Worm (Caenorhabditis elegans) whole organism, L1 larva: Measurements from ENCODE around the gene acr-2.

Experiments used
- C04F5.9 ChIP-seq: sonication (generic microtip); optimal IDR thresholded peaks from 2 replicates; lab custom pipeline; 2016; ENCODE audit warnings: missing genetic modification characterization, missing compliant biosample characterization
- Y116A8C.19 ChIP-seq: sonication (generic microtip); optimal IDR thresholded peaks from 2 replicates; lab custom pipeline; 2016; ENCODE audit warnings: missing compliant biosample characterization, missing genetic modification characterization, borderline replicate concordance
- aha-1 ChIP-seq: fragments of 150-350 bp; optimal IDR thresholded peaks from 2 replicates; lab custom pipeline; 2014; ENCODE audit warnings: missing biosample characterization, missing genetic modification characterization
- alr-1 ChIP-seq: fragments of 200-800 bp; sonication (Bioruptor generic); optimal IDR thresholded peaks from 2 replicates; lab custom pipeline; 2018; ENCODE audit warnings: borderline replicate concordance, mild to moderate bottlenecking, missing genetic modification characterization, missing compliant biosample characterization
- aly-2 ChIP-seq: fragments of 150-350 bp; optimal IDR thresholded peaks from 2 replicates; lab custom pipeline; 2014; ENCODE audit warnings: missing biosample characterization, missing genetic modification characterization
- ama-1 ChIP-seq: fragments of 150-350 bp; optimal IDR thresholded peaks from 2 replicates; lab custom pipeline; 2014
- ceh-63 ChIP-seq: fragments of 200-800 bp; sonication (Bioruptor generic); optimal IDR thresholded peaks from 2 replicates; lab custom pipeline; 2018; ENCODE audit warnings: mild to moderate bottlenecking, missing genetic modification characterization, missing compliant biosample characterization
- ceh-8 ChIP-seq: fragments of 200-800 bp; sonication (Bioruptor generic); optimal IDR thresholded peaks from 2 replicates; lab custom pipeline; 2018; ENCODE audit warnings: mild to moderate bottlenecking, missing genetic modification characterization, moderate library complexity, missing compliant biosample characterization
- ceh-82 ChIP-seq, 3 experiments: fragments of 150-350 bp in 1 of 3; sonication (generic microtip) in 2 of 3; optimal IDR thresholded peaks; 2 replicates each; lab custom pipeline; 2014 to 2017; ENCODE audit warnings: missing biosample characterization in 3 of 3, missing genetic modification characterization in 3 of 3
- ceh-90 ChIP-seq: sonication (generic microtip); optimal IDR thresholded peaks from 2 replicates; lab custom pipeline; 2016; ENCODE audit warnings: missing genetic modification characterization, missing compliant biosample characterization
- dpl-1 ChIP-seq, 3 experiments: fragments of 150-350 bp in 2 of 3; sonication (generic microtip) in 1 of 3; optimal IDR thresholded peaks; 2 replicates each; lab custom pipeline; 2014 to 2017; ENCODE audit warnings: missing biosample characterization in 3 of 3, missing genetic modification characterization in 3 of 3, missing genetic modification reagents in 3 of 3
- efl-1 ChIP-seq, 4 experiments: fragments of 150-350 bp; optimal IDR thresholded peaks in 3 of 4; peaks in 1 of 4; 1 replicate in 1 of 4; 2 replicates in 3 of 4; lab custom pipeline; 2014; ENCODE audit warnings: missing biosample characterization in 2 of 4, missing genetic modification characterization in 2 of 4, missing genetic modification reagents in 2 of 4
- efl-3 ChIP-seq: fragments of 200-800 bp; sonication (Bioruptor generic); optimal IDR thresholded peaks from 2 replicates; lab custom pipeline; 2018; ENCODE audit warnings: mild to moderate bottlenecking, missing genetic modification characterization, missing compliant biosample characterization
- egl-13 ChIP-seq: sonication (generic microtip); optimal IDR thresholded peaks from 2 replicates; lab custom pipeline; 2016; ENCODE audit warnings: missing genotype, missing genetic modification reagents, missing genetic modification characterization, missing compliant biosample characterization
- elt-2 ChIP-seq: sonication (generic microtip); optimal IDR thresholded peaks from 2 replicates; lab custom pipeline; 2016; ENCODE audit warnings: missing genetic modification characterization, mild to moderate bottlenecking, inconsistent platforms, missing compliant biosample characterization, missing genetic modification reagents
- fkh-4 ChIP-seq: sonication (generic microtip); optimal IDR thresholded peaks from 2 replicates; lab custom pipeline; 2016; ENCODE audit warnings: missing compliant biosample characterization, missing genetic modification characterization, borderline replicate concordance
- grh-1 ChIP-seq: fragments of 200-800 bp; sonication (Bioruptor generic); IDR thresholded peaks from 2 replicates; pipeline ENCODE4 v1.3.6; 2022; ENCODE audit warnings: missing genetic modification reagents, missing genetic modification characterization, missing compliant biosample characterization
- hlh-4 ChIP-seq: sonication (generic microtip); optimal IDR thresholded peaks from 2 replicates; lab custom pipeline; 2016; ENCODE audit warnings: mild to moderate bottlenecking, missing genetic modification characterization, missing compliant biosample characterization
- hpl-2 ChIP-seq: fragments of 150-350 bp; optimal IDR thresholded peaks from 2 replicates; lab custom pipeline; 2014; ENCODE audit warnings: missing biosample characterization, missing genetic modification reagents, missing genetic modification characterization
- irx-1 ChIP-seq: sonication (generic microtip); optimal IDR thresholded peaks from 2 replicates; lab custom pipeline; 2016; ENCODE audit warnings: missing genetic modification characterization, missing compliant biosample characterization
- isw-1 ChIP-seq: fragments of 200-800 bp; sonication (Bioruptor generic); IDR thresholded peaks from 2 replicates; pipeline ENCODE4 v1.3.6; 2022; ENCODE audit warnings: missing genetic modification characterization, missing compliant biosample characterization
- jun-1 ChIP-seq: fragments of 150-350 bp; optimal IDR thresholded peaks from 2 replicates; lab custom pipeline; 2014; ENCODE audit warnings: missing biosample characterization, missing genetic modification reagents, missing genetic modification characterization
- lin-13 ChIP-seq: fragments of 150-350 bp; optimal IDR thresholded peaks from 2 replicates; lab custom pipeline; 2014; ENCODE audit warnings: missing biosample characterization, missing genetic modification reagents, missing genetic modification characterization
- lin-35 ChIP-seq, 2 experiments: fragments of 150-350 bp; optimal IDR thresholded peaks; 2 replicates each; lab custom pipeline; 2014; ENCODE audit warnings: missing biosample characterization in 2 of 2, missing genetic modification characterization in 2 of 2, missing genetic modification reagents in 2 of 2
- lsy-2 ChIP-seq, 2 experiments: fragments of 150-350 bp; optimal IDR thresholded peaks; 2 replicates each; lab custom pipeline; 2014; ENCODE audit warnings: missing biosample characterization in 2 of 2, missing genetic modification characterization in 2 of 2
- mab-9 ChIP-seq: fragments of 200-800 bp; sonication (Bioruptor generic); IDR thresholded peaks from 2 replicates; pipeline ENCODE4 v1.3.6; 2022; ENCODE audit warnings: missing genetic modification reagents, missing genetic modification characterization, missing compliant biosample characterization
- mdl-1 ChIP-seq, 2 experiments: fragments of 150-350 bp; optimal IDR thresholded peaks; 2 replicates each; lab custom pipeline; 2014 to 2017; ENCODE audit warnings: missing biosample characterization in 2 of 2, missing genetic modification characterization in 2 of 2, inconsistent platforms in 1 of 2
- mep-1 ChIP-seq: fragments of 150-350 bp; optimal IDR thresholded peaks from 2 replicates; lab custom pipeline; 2014; ENCODE audit warnings: missing biosample characterization, missing genetic modification characterization
- nhr-12 ChIP-seq: sonication (generic microtip); optimal IDR thresholded peaks from 2 replicates; lab custom pipeline; 2017; ENCODE audit warnings: missing biosample characterization, missing genetic modification characterization
- nhr-19 ChIP-seq: fragments of 200-800 bp; sonication (Bioruptor generic); conservative IDR thresholded peaks from 2 replicates; pipeline ENCODE4 v1.3.6; 2022; ENCODE audit warnings: missing genetic modification characterization, missing compliant biosample characterization
- nhr-20 ChIP-seq: sonication (generic microtip); optimal IDR thresholded peaks from 2 replicates; lab custom pipeline; 2016; ENCODE audit warnings: mild to moderate bottlenecking, missing genetic modification characterization, missing compliant biosample characterization
- nhr-237 ChIP-seq: fragments of 150-350 bp; optimal IDR thresholded peaks from 2 replicates; lab custom pipeline; 2014; ENCODE audit warnings: missing biosample characterization, missing genetic modification characterization
- nhr-47 ChIP-seq: sonication (generic microtip); optimal IDR thresholded peaks from 2 replicates; lab custom pipeline; 2016; ENCODE audit warnings: mild to moderate bottlenecking, missing genetic modification characterization, moderate library complexity, missing compliant biosample characterization
- nhr-71 ChIP-seq: sonication (generic microtip); optimal IDR thresholded peaks from 2 replicates; lab custom pipeline; 2016; ENCODE audit warnings: mild to moderate bottlenecking, missing genetic modification characterization, moderate library complexity, missing compliant biosample characterization
- nhr-77 ChIP-seq: fragments of 150-350 bp; optimal IDR thresholded peaks from 2 replicates; lab custom pipeline; 2014; ENCODE audit warnings: missing biosample characterization, missing genetic modification characterization
- nhr-84 ChIP-seq: sonication (generic microtip); optimal IDR thresholded peaks from 2 replicates; lab custom pipeline; 2017; ENCODE audit warnings: missing biosample characterization, missing genetic modification characterization
- nhr-85 ChIP-seq: sonication (generic microtip); peaks from one replicate; lab custom pipeline; 2016; ENCODE audit warnings: missing genetic modification characterization, inconsistent platforms, missing compliant biosample characterization
- nhr-90 ChIP-seq: sonication (generic microtip); optimal IDR thresholded peaks from 2 replicates; lab custom pipeline; 2016; ENCODE audit warnings: mild to moderate bottlenecking, missing genetic modification characterization, missing compliant biosample characterization; ENCODE audit not compliant: poor library complexity
- pag-3 ChIP-seq: sonication (generic microtip); optimal IDR thresholded peaks from 2 replicates; lab custom pipeline; 2017; ENCODE audit warnings: missing genetic modification characterization, mild to moderate bottlenecking, missing compliant biosample characterization, antibody characterized with exemption, borderline replicate concordance; ENCODE audit not compliant: insufficient read depth
- pqm-1 ChIP-seq: sonication (generic microtip); optimal IDR thresholded peaks from 3 replicates; lab custom pipeline; 2017; ENCODE audit warnings: missing biosample characterization, missing genetic modification characterization
- rnt-1 ChIP-seq: sonication (generic microtip); optimal IDR thresholded peaks from 2 replicates; lab custom pipeline; 2016; ENCODE audit warnings: mild to moderate bottlenecking, missing genetic modification characterization, moderate library complexity, missing compliant biosample characterization
- skn-1 ChIP-seq: fragments of 150-350 bp; optimal IDR thresholded peaks from 2 replicates; lab custom pipeline; 2014; ENCODE audit warnings: missing biosample characterization, missing genetic modification characterization
- sox-4 ChIP-seq: sonication (generic microtip); optimal IDR thresholded peaks from 2 replicates; lab custom pipeline; 2016; ENCODE audit warnings: missing genetic modification characterization, missing compliant biosample characterization
- sup-37 ChIP-seq: fragments of 200-800 bp; sonication (Bioruptor generic); optimal IDR thresholded peaks from 2 replicates; lab custom pipeline; 2018; ENCODE audit warnings: mild to moderate bottlenecking, missing genetic modification characterization, missing compliant biosample characterization
- swsn-7 ChIP-seq: sonication (generic microtip); optimal IDR thresholded peaks from 2 replicates; lab custom pipeline; 2016; ENCODE audit warnings: missing genetic modification characterization, missing compliant biosample characterization
- tlp-1 ChIP-seq: fragments of 150-350 bp; optimal IDR thresholded peaks from 2 replicates; lab custom pipeline; 2014; ENCODE audit warnings: missing biosample characterization, missing genetic modification characterization
- unc-130 ChIP-seq: fragments of 150-350 bp; optimal IDR thresholded peaks from 2 replicates; lab custom pipeline; 2017; ENCODE audit warnings: missing biosample characterization, missing genetic modification characterization, inconsistent platforms
- unc-30 ChIP-seq: sonication (generic microtip); optimal IDR thresholded peaks from 2 replicates; lab custom pipeline; 2017; ENCODE audit warnings: missing biosample characterization, missing genetic modification characterization
- unc-86 ChIP-seq: sonication (generic microtip); optimal IDR thresholded peaks from 2 replicates; lab custom pipeline; 2016; ENCODE audit warnings: missing genetic modification characterization, missing compliant biosample characterization
- vab-15 ChIP-seq: sonication (generic microtip); optimal IDR thresholded peaks from 2 replicates; lab custom pipeline; 2017; ENCODE audit warnings: missing genotype, mild to moderate bottlenecking, missing genetic modification characterization, missing compliant biosample characterization
- zip-4 ChIP-seq: fragments of 200-800 bp; sonication (Bioruptor generic); optimal IDR thresholded peaks from 2 replicates; lab custom pipeline; 2018; ENCODE audit warnings: mild to moderate bottlenecking, missing genetic modification characterization, moderate library complexity, missing compliant biosample characterization

acr-2 gene

ce11 chrX:6737329-6738008, 35.1 kb downstream of the acr-2 start (continued):
- TF ChIP-seq ceh-82 (tag; optimal IDR thresholded peaks at IDR 0.05; lab: Kevin White, UChicago) (peak in 2 of 3 experiments; percentile 45 to 54), nhr-20 (tag; lab: Kevin White, UChicago) (peak; percentile 99), fkh-4 (tag; lab: Kevin White, UChicago) (peak; percentile 40), swsn-7 (tag; lab: Kevin White, UChicago) (peak; percentile 91), mdl-1 (tag; optimal IDR thresholded peaks at IDR 0.05; lab: Kevin White, UChicago) (peak in 1 of 2 experiments; percentile 98), aha-1 (tag; lab: Kevin White, UChicago) (no peak), hlh-4 (tag; lab: Kevin White, UChicago) (no peak), unc-130 (tag; lab: Kevin White, UChicago) (peak; percentile 93), nhr-237 (tag; lab: Kevin White, UChicago) (no peak), ceh-63 (no peak), unc-30 (tag; lab: Kevin White, UChicago) (no peak), elt-2 (peak; percentile 89), vab-15 (tag; lab: Kevin White, UChicago) (peak; percentile 48), nhr-90 (tag; lab: Kevin White, UChicago) (peak; percentile 97), dpl-1 (GFP tag; optimal IDR thresholded peaks at IDR 0.05; lab: Kevin White, UChicago) (peak; percentile 25 to 48 (median 42)), nhr-77 (tag; lab: Kevin White, UChicago) (peak; percentile 82), mep-1 (tag; lab: Kevin White, UChicago) (peak; percentile 78), efl-1 (optimal IDR thresholded peaks at IDR 0.05; lab: Kevin White, UChicago) (peak; percentile 54 to 59), efl-1 (GFP tag; optimal IDR thresholded peaks at IDR 0.05 in 1 of 2; lab: Kevin White, UChicago) (peak; percentile 27 to 93), ceh-8 (GFP tag; lab: Kevin White, UChicago) (no peak), grh-1 (GFP tag; lab: Robert Waterston, UW) (peak; percentile 94), aly-2 (tag; lab: Kevin White, UChicago) (no peak), skn-1 (tag; lab: Kevin White, UChicago) (peak; percentile 78), efl-3 (GFP tag; lab: Kevin White, UChicago) (peak; percentile 42), rnt-1 (tag; lab: Kevin White, UChicago) (peak; percentile 90), lin-13 (peak; percentile 68), pqm-1 (tag; lab: Kevin White, UChicago) (no peak), alr-1 (tag; lab: Kevin White, UChicago) (no peak), zip-4 (GFP tag; lab: Kevin White, UChicago) (peak; percentile 56), nhr-71 (tag; lab: Kevin White, UChicago) (peak; percentile 99), pag-3 (tag; lab: Kevin White, UChicago) (no peak), tlp-1 (no peak), sup-37 (peak; percentile 82), nhr-47 (peak; percentile 94), unc-86 (tag; lab: Kevin White, UChicago) (peak; percentile 90), nhr-12 (tag; lab: Kevin White, UChicago) (no peak), Y116A8C.19 (no peak), nhr-19 (GFP tag; lab: Robert Waterston, UW) (peak; percentile 95), egl-13 (tag; lab: Kevin White, UChicago) (peak; percentile 81), mab-9 (GFP tag; lab: Robert Waterston, UW) (peak; percentile 70), ama-1 (no peak), isw-1 (GFP tag; lab: Robert Waterston, UW) (peak; percentile 50), ceh-90 (tag; lab: Kevin White, UChicago) (no peak), jun-1 (peak; percentile 80), lin-35 (GFP tag; optimal IDR thresholded peaks at IDR 0.05; lab: Kevin White, UChicago) (peak; percentile 56 to 75), lsy-2 (tag; optimal IDR thresholded peaks at IDR 0.05; lab: Kevin White, UChicago) (peak; percentile 75 to 82), irx-1 (tag; lab: Kevin White, UChicago) (peak; percentile 91), sox-4 (tag; lab: Kevin White, UChicago) (peak; percentile 58), hpl-2 (GFP tag; lab: Kevin White, UChicago) (no peak), C04F5.9 (tag; lab: Kevin White, UChicago) (peak; percentile 23), nhr-84 (tag; lab: Kevin White, UChicago) (no peak), nhr-85 (tag; lab: Kevin White, UChicago) (peak; percentile 100)
